Worm (Caenorhabditis elegans): Measurements from ENCODE around the gene Y66H1A.5.

- TF ChIP-seq nhr-12 (tag; optimal IDR thresholded peaks at IDR 0.05) (no peak), Y55F3AM.14 (GFP tag; optimal IDR thresholded peaks at IDR 0.05) (no peak), lin-11 (tag; optimal IDR thresholded peaks at IDR 0.05) (no peak), nhr-25 (tag; optimal IDR thresholded peaks at IDR 0.05) (no peak), sma-3 (GFP tag; optimal IDR thresholded peaks at IDR 0.05) (no peak), lin-39 (tag; optimal IDR thresholded peaks at IDR 0.05) (no peak), unc-39 (tag; optimal IDR thresholded peaks at IDR 0.05) (no peak), alr-1 (tag; optimal IDR thresholded peaks at IDR 0.05) (no peak), lsy-2 (tag; optimal IDR thresholded peaks at IDR 0.05) (no peak), ZK546.5 (tag; optimal IDR thresholded peaks at IDR 0.05) (no peak), nhr-237 (tag; optimal IDR thresholded peaks at IDR 0.05) (no peak), snpc-4 (tag; optimal IDR thresholded peaks at IDR 0.05) (no peak)
Observed at ce11 chrIV:419674-420073, 9.3 kb downstream of the Y66H1A.5 start, which contains the start of gene eri-1.

All from whole organism, L2 larva.